Fruit fly (Drosophila melanogaster): Measurements from ENCODE around the gene tup.

Gene tup

DNA sequence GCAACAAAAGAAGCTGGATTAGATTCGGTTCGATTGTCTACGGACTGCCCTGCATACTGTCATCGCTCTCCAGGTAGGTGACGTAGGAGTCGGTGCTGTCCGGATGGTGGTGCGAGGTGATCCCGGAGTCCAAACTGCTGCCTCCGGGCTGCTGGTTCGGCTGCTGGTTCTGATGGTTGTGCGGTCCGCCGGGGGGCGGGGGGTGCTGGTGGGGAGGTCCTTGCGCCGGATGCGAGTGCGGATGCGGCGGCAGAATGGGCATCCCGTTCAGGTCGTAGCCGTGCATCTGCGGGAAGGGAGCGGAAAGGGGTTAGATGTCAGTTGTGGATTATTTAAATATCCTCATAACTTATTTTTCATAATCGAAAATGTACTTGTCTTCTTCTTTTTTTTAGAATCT is 20.1 kb downstream of the tup start:
- TF ChIP-seq CG32121 (GFP tag; IDR thresholded peaks at IDR 0.05) (no peak), Snoo (tag; optimal IDR thresholded peaks at IDR 0.05) (no peak)

DNA sequence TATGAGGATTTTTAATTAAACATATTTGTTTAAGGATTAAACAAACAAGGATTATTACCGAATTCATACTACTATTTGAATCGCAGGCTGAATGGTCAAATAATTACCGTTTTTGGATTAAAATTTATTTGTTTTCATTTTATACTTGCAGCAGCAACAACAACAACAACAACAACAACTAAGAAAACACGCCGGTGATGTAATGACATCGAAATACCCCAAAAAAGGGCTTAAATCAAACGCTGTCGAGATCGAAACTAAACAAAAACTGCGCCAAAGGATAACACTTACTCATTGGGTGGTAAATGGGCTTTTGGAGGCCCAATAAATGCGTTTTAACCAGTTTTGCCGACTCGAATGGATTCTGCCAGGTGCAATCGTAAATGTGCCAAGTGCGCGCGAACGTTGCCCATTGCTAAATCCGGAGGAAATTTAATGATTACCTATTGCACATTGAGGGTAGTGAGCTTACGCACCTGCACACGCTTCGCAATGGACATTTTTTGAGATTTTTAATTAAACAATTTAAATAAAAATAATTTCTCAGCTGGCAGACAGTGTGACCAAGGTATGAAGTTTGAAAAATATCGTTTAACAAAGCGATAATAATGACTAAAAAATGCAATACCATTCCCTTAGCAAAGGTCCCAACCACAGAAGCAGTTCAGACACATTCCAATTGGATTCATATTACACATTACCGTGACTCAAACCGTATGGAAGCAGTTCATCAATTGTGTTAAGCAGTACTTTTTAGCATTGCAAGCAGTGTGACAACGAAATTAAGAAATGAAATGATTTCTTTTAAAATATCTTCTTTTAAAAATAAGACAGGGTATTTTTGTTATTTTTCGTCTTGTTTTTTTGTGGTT is 22.2 kb downstream of the tup start, which contains the start of the genes CG10602 and mRpL13:
Gene CG10602 (minus strand): TSS at position 588 of the 872 bp plus-strand sequence.
Gene mRpL13 (minus strand): TSS at position 588 of the 872 bp plus-strand sequence.
- no peak for TF ChIP-seq CG4496 (GFP tag; IDR thresholded peaks at IDR 0.05)
- TF ChIP-seq D1 (tag; optimal IDR thresholded peaks at IDR 0.05) = peak; percentile 90

DNA sequence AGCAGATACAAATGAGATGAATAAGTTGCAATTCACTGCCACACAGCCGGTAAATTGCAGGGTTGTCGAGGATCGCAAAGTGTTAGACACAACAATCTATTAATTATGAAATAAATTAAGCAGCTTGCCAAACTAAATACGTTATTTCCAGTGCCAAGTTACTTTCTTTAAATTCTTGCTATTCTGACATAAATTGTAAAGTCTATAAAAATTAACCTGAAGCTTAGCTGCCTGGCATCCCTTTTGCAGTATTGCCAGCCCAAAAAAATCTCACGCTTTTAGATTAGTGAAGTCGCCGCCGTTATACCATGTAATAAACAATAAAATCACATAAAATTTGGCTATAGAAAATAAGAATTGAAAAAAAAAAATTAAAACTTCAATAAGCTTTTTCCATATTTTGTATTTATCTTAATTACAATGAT is 23.4 kb downstream of the tup start:
- peak; percentile 83 for TF ChIP-seq CG10348 (GFP tag; IDR thresholded peaks at IDR 0.05)
- TF ChIP-seq CG14655 (GFP tag; optimal IDR thresholded peaks at IDR 0.05) = peak; percentile 95
- peak; percentile 82 for TF ChIP-seq rn (GFP tag; IDR thresholded peaks at IDR 0.05)
- TF ChIP-seq D1 (tag; optimal IDR thresholded peaks at IDR 0.05) = peak; percentile 62
- peak; percentile 97 for TF ChIP-seq fd96Ca (GFP tag; IDR thresholded peaks at IDR 0.05)
- TF ChIP-seq CG15710 (tag; optimal IDR thresholded peaks at IDR 0.05) = peak; percentile 95
- peak; percentile 96 for TF ChIP-seq Pif1A (GFP tag; optimal IDR thresholded peaks at IDR 0.05)
- TF ChIP-seq CG34367 (tag; optimal IDR thresholded peaks at IDR 0.05) = peak; percentile 95
- peak; percentile 97 for TF ChIP-seq Ets98B (GFP tag; IDR thresholded peaks at IDR 0.05)
- no peak for TF ChIP-seq EcR (GFP tag; optimal IDR thresholded peaks at IDR 0.05)
- TF ChIP-seq CG13204 (GFP tag; optimal IDR thresholded peaks at IDR 0.05) = peak; percentile 85
- peak; percentile 92 for TF ChIP-seq Pif1B (GFP tag; optimal IDR thresholded peaks at IDR 0.05)
- TF ChIP-seq Snoo (tag; optimal IDR thresholded peaks at IDR 0.05) = peak; percentile 95
- peak; percentile 95 for TF ChIP-seq CG32121 (GFP tag; IDR thresholded peaks at IDR 0.05)
- peak; percentile 87 for TF ChIP-seq gl (tag; optimal IDR thresholded peaks at IDR 0.05)
- TF ChIP-seq CG9948 (tag; optimal IDR thresholded peaks at IDR 0.05) = peak; percentile 94
- peak; percentile 94 for TF ChIP-seq CG8159 (tag; optimal IDR thresholded peaks at IDR 0.05)
- TF ChIP-seq CG12605 (GFP tag; IDR thresholded peaks at IDR 0.05) = peak; percentile 95
- peak; percentile 95 for TF ChIP-seq CG8301 (tag; optimal IDR thresholded peaks at IDR 0.05)
- TF ChIP-seq CG4496 (GFP tag; IDR thresholded peaks at IDR 0.05) = peak; percentile 98
- TF ChIP-seq CG17806 (tag; optimal IDR thresholded peaks at IDR 0.05) = peak; percentile 96

dm6 chr2L:18852249-18852648 is 28.8 kb downstream of the tup start:
- TF ChIP-seq D1 (tag; optimal IDR thresholded peaks at IDR 0.05) (no peak), rn (GFP tag; IDR thresholded peaks at IDR 0.05) (no peak)

- TF ChIP-seq CG12605 (GFP tag; IDR thresholded peaks at IDR 0.05) (no peak), CG10348 (GFP tag; IDR thresholded peaks at IDR 0.05) (no peak), CG8301 (tag; optimal IDR thresholded peaks at IDR 0.05) (no peak), CG34367 (tag; optimal IDR thresholded peaks at IDR 0.05) (no peak), gl (tag; optimal IDR thresholded peaks at IDR 0.05) (no peak), Pif1A (GFP tag; optimal IDR thresholded peaks at IDR 0.05) (no peak), CG17806 (tag; optimal IDR thresholded peaks at IDR 0.05) (no peak), CG32121 (GFP tag; IDR thresholded peaks at IDR 0.05) (no peak), CG9948 (tag; optimal IDR thresholded peaks at IDR 0.05) (no peak), Ets98B (GFP tag; IDR thresholded peaks at IDR 0.05) (no peak), D1 (tag; optimal IDR thresholded peaks at IDR 0.05) (no peak), CG14655 (GFP tag; optimal IDR thresholded peaks at IDR 0.05) (no peak)
Observed at dm6 chr2L:18846843-18847242, 34.2 kb downstream of the tup start.

DNA sequence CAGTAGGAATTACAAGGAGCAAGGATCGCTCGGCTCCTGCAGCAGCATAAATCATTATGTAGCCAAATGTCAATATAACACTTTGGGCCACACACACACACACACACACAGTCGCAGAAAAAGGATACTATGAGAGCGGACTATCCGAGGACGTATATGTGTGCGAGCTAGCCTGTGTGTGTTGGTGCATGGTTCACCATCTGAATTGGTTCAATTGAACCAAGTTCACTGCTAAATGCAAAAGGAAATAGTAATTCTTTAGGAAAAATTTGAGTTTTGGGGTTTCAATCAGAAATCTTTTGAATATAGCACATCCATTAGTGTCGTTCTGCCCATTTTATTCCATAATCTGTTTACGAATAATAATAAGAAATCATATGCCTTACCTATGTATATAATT is 34.9 kb downstream of the tup start:
- TF ChIP-seq CG4496 (GFP tag; IDR thresholded peaks at IDR 0.05) = no peak
- TF ChIP-seq CG9948 (tag; optimal IDR thresholded peaks at IDR 0.05) = no peak
- no peak for TF ChIP-seq CG10348 (GFP tag; IDR thresholded peaks at IDR 0.05)
- no peak for TF ChIP-seq CG14655 (GFP tag; optimal IDR thresholded peaks at IDR 0.05)
- no peak for TF ChIP-seq gl (tag; optimal IDR thresholded peaks at IDR 0.05)
- TF ChIP-seq CG17806 (tag; optimal IDR thresholded peaks at IDR 0.05) = no peak
- TF ChIP-seq EcR (GFP tag; optimal IDR thresholded peaks at IDR 0.05) = no peak
- no peak for TF ChIP-seq D1 (tag; optimal IDR thresholded peaks at IDR 0.05)
- no peak for TF ChIP-seq rn (GFP tag; IDR thresholded peaks at IDR 0.05)

dm6 chr2L:18844917-18845509 is 36.0 kb downstream of the tup start, which contains the start of gene CG17321:
Gene CG17321 (plus strand): TSS chr2L:18845184.
- TF ChIP-seq rn (GFP tag; IDR thresholded peaks at IDR 0.05) (no peak), Pif1B (GFP tag; optimal IDR thresholded peaks at IDR 0.05) (peak; percentile 15)

Measured in whole organism, pupa.